Worm (Caenorhabditis elegans) whole organism, L4 larva: ENCODE data around the gene W02B12.13.

Source experiments
- Y75B8A.6 ChIP-seq: fragments of 200-800 bp; sonication (Bioruptor generic); IDR thresholded peaks from 2 replicates; pipeline ENCODE4 v1.3.6; 2022; ENCODE audit warnings: missing genetic modification reagents, missing genetic modification characterization, missing compliant biosample characterization
- attf-4 ChIP-seq: sonication (generic microtip); optimal IDR thresholded peaks from 3 replicates; lab custom pipeline; 2017; ENCODE audit warnings: missing biosample characterization, missing genetic modification characterization
- cey-2 ChIP-seq: sonication (generic microtip); optimal IDR thresholded peaks from 3 replicates; lab custom pipeline; 2017; ENCODE audit warnings: missing genetic modification characterization, mild to moderate bottlenecking, missing compliant biosample characterization, antibody characterized with exemption, borderline replicate concordance; ENCODE audit not compliant: insufficient read depth
- daf-16 ChIP-seq, 3 experiments: sonication (generic microtip); optimal IDR thresholded peaks; 2 replicates each; lab custom pipeline; 2016 to 2017; ENCODE audit warnings: missing genetic modification characterization in 3 of 3, missing genetic modification reagents in 3 of 3, mild to moderate bottlenecking in 2 of 3, missing compliant biosample characterization in 2 of 3, missing biosample characterization in 1 of 3, moderate library complexity in 1 of 3
- daf-19 ChIP-seq: fragments of 200-800 bp; sonication (Bioruptor generic); conservative IDR thresholded peaks from 2 replicates; pipeline ENCODE4 v1.3.6; 2022; ENCODE audit warnings: missing genetic modification characterization, missing compliant biosample characterization
- daf-8 ChIP-seq: fragments of 200-800 bp; sonication (Bioruptor generic); IDR thresholded peaks from 2 replicates; pipeline ENCODE4 v1.3.6; 2022; ENCODE audit warnings: missing genetic modification characterization, missing compliant biosample characterization
- dpl-1 ChIP-seq: fragments of 150-350 bp; optimal IDR thresholded peaks from 2 replicates; lab custom pipeline; 2014; ENCODE audit warnings: missing biosample characterization, missing genetic modification reagents, missing genetic modification characterization
- dve-1 ChIP-seq: sonication (generic microtip); optimal IDR thresholded peaks from 2 replicates; lab custom pipeline; 2017; ENCODE audit warnings: antibody characterized with exemption, mild to moderate bottlenecking, missing genetic modification characterization, missing compliant biosample characterization; ENCODE audit not compliant: insufficient read depth
- fos-1 ChIP-seq: fragments of 150-350 bp; optimal IDR thresholded peaks from 2 replicates; lab custom pipeline; 2014; ENCODE audit warnings: missing biosample characterization, missing genetic modification characterization
- hif-1 ChIP-seq, 2 experiments: sonication (generic microtip); optimal IDR thresholded peaks; 2 replicates each; lab custom pipeline; 2016 to 2017; ENCODE audit warnings: missing compliant biosample characterization in 2 of 2, missing genetic modification characterization in 2 of 2, missing genetic modification reagents in 2 of 2, missing genotype in 2 of 2, mild to moderate bottlenecking in 1 of 2
- hlh-30 ChIP-seq: sonication (generic microtip); optimal IDR thresholded peaks from 2 replicates; lab custom pipeline; 2017; ENCODE audit warnings: antibody characterized with exemption, mild to moderate bottlenecking, missing genetic modification characterization, missing compliant biosample characterization; ENCODE audit not compliant: insufficient read depth
- lin-39 ChIP-seq: fragments of 150-350 bp; optimal IDR thresholded peaks from 2 replicates; lab custom pipeline; 2014; ENCODE audit warnings: missing biosample characterization, missing genetic modification reagents, missing genetic modification characterization
- lsy-2 ChIP-seq, 2 experiments: fragments of 150-350 bp in 1 of 2; sonication (generic microtip) in 1 of 2; optimal IDR thresholded peaks; 2 replicates each; lab custom pipeline; 2014 to 2017; ENCODE audit warnings: missing biosample characterization in 2 of 2, missing genetic modification characterization in 2 of 2
- madf-5 ChIP-seq, 2 experiments: fragments of 200-800 bp; sonication (Bioruptor generic); IDR thresholded peaks; 2 replicates each; pipeline ENCODE4 v1.3.6; 2022; ENCODE audit warnings: missing compliant biosample characterization in 2 of 2, missing genetic modification characterization in 2 of 2
- mes-2 ChIP-seq: sonication (generic microtip); optimal IDR thresholded peaks from 2 replicates; lab custom pipeline; 2016; ENCODE audit warnings: missing genotype, mild to moderate bottlenecking, missing genetic modification characterization, missing compliant biosample characterization; ENCODE audit not compliant: poor library complexity, severe bottlenecking
- nhr-11 ChIP-seq: fragments of 150-350 bp; optimal IDR thresholded peaks from 2 replicates; lab custom pipeline; 2014; ENCODE audit warnings: missing biosample characterization, missing genetic modification characterization
- nhr-111 ChIP-seq: fragments of 200-800 bp; sonication (Bioruptor generic); optimal IDR thresholded peaks from 2 replicates; lab custom pipeline; 2018; ENCODE audit warnings: mild to moderate bottlenecking, missing genetic modification characterization, missing compliant biosample characterization
- nhr-237 ChIP-seq: sonication (generic microtip); optimal IDR thresholded peaks from 2 replicates; lab custom pipeline; 2017; ENCODE audit warnings: missing biosample characterization, missing genetic modification characterization
- nhr-6 ChIP-seq: fragments of 150-350 bp; optimal IDR thresholded peaks from 2 replicates; lab custom pipeline; 2014; ENCODE audit warnings: missing biosample characterization, missing genetic modification characterization
- nhr-76 ChIP-seq: fragments of 150-350 bp; optimal IDR thresholded peaks from 2 replicates; lab custom pipeline; 2014; ENCODE audit warnings: missing biosample characterization, missing genetic modification characterization
- snpc-4 ChIP-seq: fragments of 150-350 bp; optimal IDR thresholded peaks from 2 replicates; lab custom pipeline; 2014; ENCODE audit warnings: missing biosample characterization, missing genetic modification characterization
- unc-62 ChIP-seq, 3 experiments: fragments of 150-350 bp in 1 of 3; sonication (generic microtip); optimal IDR thresholded peaks in 2 of 3; peaks in 1 of 3; 1 replicate in 1 of 3; 2 replicates in 2 of 3; lab custom pipeline; 2014 to 2017; ENCODE audit warnings: missing biosample characterization in 3 of 3, missing genetic modification characterization in 3 of 3, missing genetic modification reagents in 3 of 3, missing genotype in 1 of 3
- zfp-2 ChIP-seq: sonication (generic microtip); optimal IDR thresholded peaks from 2 replicates; lab custom pipeline; 2016; ENCODE audit warnings: mild to moderate bottlenecking, missing genetic modification characterization, missing compliant biosample characterization

The W02B12.13 gene

ce11 chrII:11495307-11495706 is 50.2 kb downstream of the W02B12.13 start, which contains the start of the genes ooc-3 and B0334.4:
TSS of gene ooc-3 (minus strand) at chrII:11495321.
TSS of gene B0334.4 (plus strand) at chrII:11495692.
- no peak for TF ChIP-seq attf-4 (tag; lab: Kevin White, UChicago)
- peak; percentile 7 for TF ChIP-seq hlh-30 (tag; lab: Kevin White, UChicago)
- no peak for TF ChIP-seq daf-16 (GFP tag; optimal IDR thresholded peaks at IDR 0.05; lab: Kevin White, UChicago)
- peak; percentile 64 for TF ChIP-seq daf-16 (tag; optimal IDR thresholded peaks at IDR 0.05; lab: Kevin White, UChicago)
- TF ChIP-seq nhr-76 (tag; lab: Kevin White, UChicago): no peak
- no peak for TF ChIP-seq nhr-11 (tag; lab: Kevin White, UChicago)
- peak; percentile 26 for TF ChIP-seq mes-2 (tag; lab: Kevin White, UChicago)
- peak in 1 of 2 experiments; percentile 94 for TF ChIP-seq lsy-2 (tag; optimal IDR thresholded peaks at IDR 0.05; lab: Kevin White, UChicago)
- TF ChIP-seq snpc-4 (tag; lab: Kevin White, UChicago): no peak
- peak; percentile 42 for TF ChIP-seq dpl-1 (GFP tag; lab: Kevin White, UChicago)
- TF ChIP-seq fos-1 (tag; lab: Kevin White, UChicago): no peak
- TF ChIP-seq nhr-111 (GFP tag; lab: Kevin White, UChicago): no peak
- TF ChIP-seq nhr-6: no peak
- TF ChIP-seq, all 104 proteins: peak for 5

- TF ChIP-seq lin-39 (tag; lab: Kevin White, UChicago) (no peak), hif-1 (tag; optimal IDR thresholded peaks at IDR 0.05; lab: Kevin White, UChicago) (no peak), zfp-2 (tag; lab: Kevin White, UChicago) (no peak), cey-2 (tag; lab: Kevin White, UChicago) (no peak), Y75B8A.6 (GFP tag; lab: Robert Waterston, UW) (no peak), attf-4 (tag; lab: Kevin White, UChicago) (no peak), daf-19 (GFP tag; lab: Robert Waterston, UW) (no peak)
- TF ChIP-seq, all 104 proteins: peak for 0
These were observed 50.7 kb downstream of the W02B12.13 start for ce11 chrII:11495806-11496205.

- TF ChIP-seq nhr-6: no peak
- TF ChIP-seq nhr-237 (tag; lab: Kevin White, UChicago): no peak
- no peak for TF ChIP-seq zfp-2 (tag; lab: Kevin White, UChicago)
- TF ChIP-seq snpc-4 (tag; lab: Kevin White, UChicago): no peak
- no peak for TF ChIP-seq Y75B8A.6 (GFP tag; lab: Robert Waterston, UW)
- TF ChIP-seq madf-5 (GFP tag; IDR thresholded peaks at IDR 0.05; lab: Robert Waterston, UW): no peak
- no peak for TF ChIP-seq daf-8 (GFP tag; lab: Robert Waterston, UW)
- no peak for TF ChIP-seq hlh-30 (tag; lab: Kevin White, UChicago)
- peak in 1 of 2 experiments; percentile 15 for TF ChIP-seq lsy-2 (tag; optimal IDR thresholded peaks at IDR 0.05; lab: Kevin White, UChicago)
- peak in 1 of 2 experiments; percentile 43 for TF ChIP-seq daf-16 (GFP tag; optimal IDR thresholded peaks at IDR 0.05; lab: Kevin White, UChicago)
- no peak for TF ChIP-seq daf-16 (tag; optimal IDR thresholded peaks at IDR 0.05; lab: Kevin White, UChicago)
- TF ChIP-seq hif-1 (tag; optimal IDR thresholded peaks at IDR 0.05; lab: Kevin White, UChicago): no peak
- peak; percentile 29 for TF ChIP-seq mes-2 (tag; lab: Kevin White, UChicago)
- TF ChIP-seq, all 104 proteins: peak for 3
These were observed 51.7 kb downstream of the W02B12.13 start, which contains the start of gene emc-5 for ce11 chrII:11496767-11497166. TSS of gene emc-5 (plus strand) at chrII:11496780.

- TF ChIP-seq unc-62 (GFP tag; optimal IDR thresholded peaks at IDR 0.05 in 1 of 2; lab: Kevin White, UChicago) (peak in 1 of 2 experiments; percentile 81), unc-62 (tag; optimal IDR thresholded peaks at IDR 0.05; lab: Kevin White, UChicago) (no peak), dve-1 (tag; lab: Kevin White, UChicago) (no peak)
These were observed 52.3 kb downstream of the W02B12.13 start, which contains the start of gene B0334.5 for ce11 chrII:11497365-11497764. TSS of gene B0334.5 (plus strand) at chrII:11497665.
